Fruit fly (Drosophila melanogaster) Kc167 (cell line): ENCODE measurements around the gene EAChm.

Experiments used
- h ChIP-seq: fragments of >200 bp; optimal IDR thresholded peaks from 3 replicates; lab custom pipeline; 2018; ENCODE audit warnings: missing external identifiers
- psq ChIP-seq: fragments of >200 bp; optimal IDR thresholded peaks from 2 replicates; lab custom pipeline; 2017; ENCODE audit warnings: missing external identifiers

dm6 chr3L:15104849-15105555, 50.4 kb downstream of the EAChm start:
- no peak for TF ChIP-seq h (lab: Kevin White, UChicago)
- no peak for TF ChIP-seq psq (lab: Kevin White, UChicago)
